Fruit fly (Drosophila melanogaster): ENCODE data around the gene BicD.

Gene BicD

dm6 chr2L:17472582-17473524, at the start of gene BicD:
Gene BicD (minus strand): TSS chr2L:17473215.
- peak; percentile 12 for TF ChIP-seq dsx (GFP tag; optimal IDR thresholded peaks at IDR 0.05; ENCODE audit: poor library complexity, severe bottlenecking)
- peak; percentile 69 for TF ChIP-seq Eip78C (GFP tag)
- peak; percentile 50 for TF ChIP-seq CG6854 (GFP tag; optimal IDR thresholded peaks at IDR 0.05)
- no peak for TF ChIP-seq CG10669 (GFP tag; optimal IDR thresholded peaks at IDR 0.05)
- TF ChIP-seq Blimp-1 (GFP tag; optimal IDR thresholded peaks at IDR 0.05): peak; percentile 4
- peak; percentile 31 for TF ChIP-seq fkh (GFP tag; optimal IDR thresholded peaks at IDR 0.05)
- TF ChIP-seq topi (GFP tag; optimal IDR thresholded peaks at IDR 0.05): no peak
- peak; percentile 56 for TF ChIP-seq svp (GFP tag)
- peak; percentile 9 for TF ChIP-seq esn (GFP tag; optimal IDR thresholded peaks at IDR 0.05)
- peak; percentile 15 for TF ChIP-seq Eip93F (GFP tag; optimal IDR thresholded peaks at IDR 0.05)
- TF ChIP-seq Met (GFP tag; optimal IDR thresholded peaks at IDR 0.05): no peak
- TF ChIP-seq CG16779 (tag; optimal IDR thresholded peaks at IDR 0.05): no peak
- peak; percentile 44 for TF ChIP-seq vri (GFP tag; optimal IDR thresholded peaks at IDR 0.05)
- TF ChIP-seq Ets96B (tag; optimal IDR thresholded peaks at IDR 0.05): peak; percentile 12
- TF ChIP-seq CG8119 (GFP tag; IDR thresholded peaks at IDR 0.05): peak; percentile 50; the same call in 2 of the 3 replicates
- TF ChIP-seq CG1621 (tag; optimal IDR thresholded peaks at IDR 0.05): peak; percentile 13

dm6 chr2L:17514090-17514715, 41.2 kb upstream of the BicD start:
- TF ChIP-seq vri (GFP tag; optimal IDR thresholded peaks at IDR 0.05) (peak; percentile 40), achi (GFP tag; optimal IDR thresholded peaks at IDR 0.05) (peak; percentile 44), Eip75B (GFP tag; optimal IDR thresholded peaks at IDR 0.05) (peak; percentile 44), CG4318 (GFP tag; optimal IDR thresholded peaks at IDR 0.05) (no peak), Sox102F (GFP tag; optimal IDR thresholded peaks at IDR 0.05) (peak; percentile 43), acj6 (GFP tag; optimal IDR thresholded peaks at IDR 0.05) (peak; percentile 46), Eip78C (GFP tag) (no peak), CG1621 (tag; optimal IDR thresholded peaks at IDR 0.05) (no peak), Smox (GFP tag; optimal IDR thresholded peaks at IDR 0.05) (peak; percentile 63), CG8119 (GFP tag; IDR thresholded peaks at IDR 0.05) (no peak), CG3919 (GFP tag; optimal IDR thresholded peaks at IDR 0.05) (peak; percentile 39), esn (GFP tag; optimal IDR thresholded peaks at IDR 0.05) (no peak), Hr39 (GFP tag; optimal IDR thresholded peaks at IDR 0.05) (peak; percentile 57), Met (GFP tag; optimal IDR thresholded peaks at IDR 0.05) (peak; percentile 67), fd85E (GFP tag; optimal IDR thresholded peaks at IDR 0.05) (no peak), Hr38 (GFP tag; optimal IDR thresholded peaks at IDR 0.05) (no peak), ss (GFP tag; optimal IDR thresholded peaks at IDR 0.05) (peak in 1 of 2 experiments; percentile 55), eg (GFP tag; IDR thresholded peaks at IDR 0.05) (no peak), dsx (GFP tag; optimal IDR thresholded peaks at IDR 0.05; ENCODE audit: poor library complexity, severe bottlenecking) (no peak), CG34406 (GFP tag; optimal IDR thresholded peaks at IDR 0.05) (peak; percentile 38), dac (GFP tag; optimal IDR thresholded peaks at IDR 0.05) (no peak), Ets21C (GFP tag; optimal IDR thresholded peaks at IDR 0.05) (peak; percentile 38), spab (GFP tag; optimal IDR thresholded peaks at IDR 0.05) (peak; percentile 22), CG6854 (GFP tag; optimal IDR thresholded peaks at IDR 0.05) (no peak), salr (GFP tag; optimal IDR thresholded peaks at IDR 0.05) (no peak), CG11762 (GFP tag; optimal IDR thresholded peaks at IDR 0.05; ENCODE audit: insufficient read depth) (peak; percentile 21), Blimp-1 (GFP tag; optimal IDR thresholded peaks at IDR 0.05) (peak; percentile 14), CG6276 (GFP tag; optimal IDR thresholded peaks at IDR 0.05) (no peak), CG6163 (GFP tag; IDR thresholded peaks at IDR 0.05) (0 out of 3 replicates have a peak, but pooled peaks have one; percentile 26), topi (GFP tag; optimal IDR thresholded peaks at IDR 0.05) (no peak), CG31627 (GFP tag; optimal IDR thresholded peaks at IDR 0.05) (peak; percentile 60), CG11902 (GFP tag; optimal IDR thresholded peaks at IDR 0.05) (peak; percentile 1), CG8632 (GFP tag; optimal IDR thresholded peaks at IDR 0.05) (peak; percentile 46), CG8319 (GFP tag; optimal IDR thresholded peaks at IDR 0.05) (peak; percentile 19), CG6792 (GFP tag; optimal IDR thresholded peaks at IDR 0.05) (peak; percentile 56), CG11294 (GFP tag; IDR thresholded peaks at IDR 0.05) (no peak), Ets96B (tag; optimal IDR thresholded peaks at IDR 0.05) (no peak), CG15336 (GFP tag; IDR thresholded peaks at IDR 0.05) (no peak), Sox14 (GFP tag; optimal IDR thresholded peaks at IDR 0.05) (no peak), CG6808 (GFP tag; optimal IDR thresholded peaks at IDR 0.05) (peak; percentile 53)
